Worm (Caenorhabditis elegans) whole organism, L4 larva: Measurements from ENCODE around the gene cdd-2.

Experiments
- D1046.2 ChIP-seq: fragments of 200-800 bp; sonication (Bioruptor generic); IDR thresholded peaks from 2 replicates; pipeline ENCODE4 v1.3.6; 2022; ENCODE audit warnings: missing genetic modification characterization, missing compliant biosample characterization
- F10B5.3 ChIP-seq: sonication (generic microtip); optimal IDR thresholded peaks from 2 replicates; lab custom pipeline; 2016; ENCODE audit warnings: mild to moderate bottlenecking, missing genetic modification characterization, missing compliant biosample characterization
- F44E2.7 ChIP-seq: fragments of 200-800 bp; sonication (Bioruptor generic); IDR thresholded peaks from 2 replicates; pipeline ENCODE4 v2.1.2; 2022; ENCODE audit warnings: missing genetic modification characterization, missing compliant biosample characterization
- R02D3.7 ChIP-seq: fragments of 150-350 bp; sonication (generic microtip); optimal IDR thresholded peaks from 3 replicates; lab custom pipeline; 2014; ENCODE audit warnings: missing biosample characterization, missing genetic modification characterization
- aha-1 ChIP-seq: fragments of 150-350 bp; peaks from one replicate; lab custom pipeline; 2014; ENCODE audit warnings: missing biosample characterization, missing genetic modification characterization
- ama-1 ChIP-seq: fragments of 150-350 bp; optimal IDR thresholded peaks from 2 replicates; lab custom pipeline; 2014; ENCODE audit warnings: inconsistent platforms, mixed read lengths
- arid-1 ChIP-seq: fragments of 200-800 bp; sonication (Bioruptor generic); conservative IDR thresholded peaks from 2 replicates; pipeline ENCODE4 v1.3.6; 2022; ENCODE audit warnings: missing genetic modification reagents, missing genetic modification characterization, missing compliant biosample characterization
- ces-1 ChIP-seq: fragments of 150-350 bp; sonication (generic microtip); optimal IDR thresholded peaks from 4 replicates; lab custom pipeline; 2014; ENCODE audit warnings: missing biosample characterization, missing genetic modification reagents, missing genetic modification characterization
- daf-12 ChIP-seq: fragments of 150-350 bp; optimal IDR thresholded peaks from 2 replicates; lab custom pipeline; 2014; ENCODE audit warnings: missing biosample characterization, missing genetic modification reagents, missing genetic modification characterization
- dmd-6 ChIP-seq: fragments of 200-800 bp; sonication (Bioruptor generic); IDR thresholded peaks from 2 replicates; pipeline ENCODE4 v1.3.6; 2022; ENCODE audit warnings: missing genetic modification reagents, missing genetic modification characterization, missing compliant biosample characterization
- dpl-1 ChIP-seq: fragments of 150-350 bp; optimal IDR thresholded peaks from 2 replicates; lab custom pipeline; 2014; ENCODE audit warnings: missing biosample characterization, missing genetic modification reagents, missing genetic modification characterization
- duxl-1 ChIP-seq: sonication (generic microtip); optimal IDR thresholded peaks from 2 replicates; lab custom pipeline; 2016; ENCODE audit warnings: mild to moderate bottlenecking, missing genetic modification characterization, moderate library complexity, missing compliant biosample characterization; ENCODE audit not compliant: poor library complexity
- egl-27 ChIP-seq: sonication (generic microtip); optimal IDR thresholded peaks from 3 replicates; lab custom pipeline; 2017; ENCODE audit warnings: missing biosample characterization, missing genetic modification reagents, missing genetic modification characterization
- fkh-10 ChIP-seq: fragments of 150-350 bp; optimal IDR thresholded peaks from 2 replicates; lab custom pipeline; 2014; ENCODE audit warnings: missing biosample characterization, missing genetic modification reagents, missing genetic modification characterization
- gei-8 ChIP-seq: fragments of 200-800 bp; sonication (Bioruptor generic); optimal IDR thresholded peaks from 2 replicates; lab custom pipeline; 2018; ENCODE audit warnings: mild to moderate bottlenecking, missing genetic modification characterization, missing compliant biosample characterization
- hlh-11 ChIP-seq: fragments of 200-800 bp; sonication (Bioruptor generic); optimal IDR thresholded peaks from 2 replicates; lab custom pipeline; 2018; ENCODE audit warnings: mild to moderate bottlenecking, missing genetic modification characterization, missing compliant biosample characterization
- hmg-1.1 ChIP-seq: fragments of 200-800 bp; sonication (Bioruptor generic); IDR thresholded peaks from 2 replicates; pipeline ENCODE4 v1.3.6; 2022; ENCODE audit warnings: missing genetic modification reagents, missing genetic modification characterization, missing compliant biosample characterization
- jun-1 ChIP-seq: fragments of 150-350 bp; optimal IDR thresholded peaks from 2 replicates; lab custom pipeline; 2014; ENCODE audit warnings: missing biosample characterization, missing genetic modification reagents, missing genetic modification characterization
- lim-7 ChIP-seq: fragments of 200-800 bp; sonication (Bioruptor generic); IDR thresholded peaks from 2 replicates; pipeline ENCODE4 v1.3.6; 2022; ENCODE audit warnings: missing genetic modification characterization, missing compliant biosample characterization
- lin-13 ChIP-seq: fragments of 150-350 bp; optimal IDR thresholded peaks from 2 replicates; lab custom pipeline; 2014; ENCODE audit warnings: missing biosample characterization, missing genetic modification reagents, missing genetic modification characterization
- lin-39 ChIP-seq: fragments of 150-350 bp; optimal IDR thresholded peaks from 2 replicates; lab custom pipeline; 2014; ENCODE audit warnings: missing biosample characterization, missing genetic modification reagents, missing genetic modification characterization
- lir-3 ChIP-seq: sonication (generic microtip); optimal IDR thresholded peaks from 2 replicates; lab custom pipeline; 2016; ENCODE audit warnings: mild to moderate bottlenecking, missing genetic modification characterization, missing compliant biosample characterization
- lsy-2 ChIP-seq, 2 experiments: fragments of 150-350 bp in 1 of 2; sonication (generic microtip) in 1 of 2; optimal IDR thresholded peaks; 2 replicates each; lab custom pipeline; 2014 to 2017; ENCODE audit warnings: missing biosample characterization in 2 of 2, missing genetic modification characterization in 2 of 2
- mdt-29 ChIP-seq: fragments of 200-800 bp; sonication (Bioruptor generic); IDR thresholded peaks from 2 replicates; pipeline ENCODE4 v1.3.6; 2022; ENCODE audit warnings: missing genetic modification reagents, missing genetic modification characterization, missing compliant biosample characterization
- mes-2 ChIP-seq: sonication (generic microtip); optimal IDR thresholded peaks from 2 replicates; lab custom pipeline; 2016; ENCODE audit warnings: missing genotype, mild to moderate bottlenecking, missing genetic modification characterization, missing compliant biosample characterization; ENCODE audit not compliant: poor library complexity, severe bottlenecking
- mxl-2 ChIP-seq: fragments of 200-800 bp; sonication (Bioruptor generic); conservative IDR thresholded peaks from 2 replicates; pipeline ENCODE4 v1.3.6; 2022; ENCODE audit warnings: missing genetic modification reagents, missing genetic modification characterization, missing compliant biosample characterization
- mxl-3 ChIP-seq: fragments of 200-800 bp; sonication (Bioruptor generic); optimal IDR thresholded peaks from 2 replicates; lab custom pipeline; 2018; ENCODE audit warnings: mild to moderate bottlenecking, missing genetic modification characterization, missing compliant biosample characterization
- nhr-25 ChIP-seq: sonication (generic microtip); optimal IDR thresholded peaks from 2 replicates; lab custom pipeline; 2017; ENCODE audit warnings: missing genetic modification characterization, mild to moderate bottlenecking, missing compliant biosample characterization, antibody characterized with exemption, moderate library complexity, borderline replicate concordance; ENCODE audit not compliant: insufficient read depth
- nhr-28 ChIP-seq: fragments of 150-350 bp; optimal IDR thresholded peaks from 2 replicates; lab custom pipeline; 2014; ENCODE audit warnings: missing biosample characterization, missing genetic modification characterization
- nhr-41 ChIP-seq: fragments of 200-800 bp; sonication (Bioruptor generic); IDR thresholded peaks from 2 replicates; pipeline ENCODE4 v1.3.6; 2022; ENCODE audit warnings: missing genetic modification reagents, missing genetic modification characterization, missing compliant biosample characterization
- nhr-42 ChIP-seq: fragments of 200-800 bp; sonication (Bioruptor generic); IDR thresholded peaks from 2 replicates; pipeline ENCODE4 v1.3.6; 2022; ENCODE audit warnings: missing genetic modification characterization, missing compliant biosample characterization
- nhr-48 ChIP-seq: sonication (generic microtip); optimal IDR thresholded peaks from 2 replicates; lab custom pipeline; 2016; ENCODE audit warnings: mild to moderate bottlenecking, missing genetic modification characterization, missing compliant biosample characterization
- nhr-77 ChIP-seq: fragments of 150-350 bp; optimal IDR thresholded peaks from 2 replicates; lab custom pipeline; 2014; ENCODE audit warnings: missing biosample characterization, missing genetic modification characterization
- pha-4 ChIP-seq, 2 experiments: fragments of 150-350 bp in 1 of 2; fragments of 200-800 bp in 1 of 2; sonication (Bioruptor generic) in 1 of 2; IDR thresholded peaks in 1 of 2; optimal IDR thresholded peaks in 1 of 2; 2 replicates each; pipeline versions ENCODE4 v1.3.6 to Lab custom; 2014 to 2022; ENCODE audit warnings: missing genetic modification characterization in 2 of 2, missing genetic modification reagents in 2 of 2, missing biosample characterization in 1 of 2, missing compliant biosample characterization in 1 of 2
- pqm-1 ChIP-seq: sonication (generic microtip); optimal IDR thresholded peaks from 2 replicates; lab custom pipeline; 2017; ENCODE audit warnings: missing biosample characterization, missing genetic modification characterization
- snpc-1.2 ChIP-seq: fragments of 200-800 bp; sonication (Bioruptor generic); IDR thresholded peaks from 2 replicates; pipeline ENCODE4 v1.3.6; 2022; ENCODE audit warnings: missing genetic modification reagents, missing genetic modification characterization, missing compliant biosample characterization
- spr-1 ChIP-seq: sonication (generic microtip); optimal IDR thresholded peaks from 2 replicates; lab custom pipeline; 2016; ENCODE audit warnings: mild to moderate bottlenecking, missing genetic modification characterization, missing compliant biosample characterization
- tag-97 ChIP-seq: fragments of 200-800 bp; sonication (Bioruptor generic); IDR thresholded peaks from 2 replicates; pipeline ENCODE4 v1.3.6; 2022; ENCODE audit warnings: missing genetic modification characterization, missing compliant biosample characterization
- tra-1 ChIP-seq: fragments of 200-800 bp; sonication (Bioruptor generic); IDR thresholded peaks from 2 replicates; pipeline ENCODE4 v1.3.6; 2022; ENCODE audit warnings: missing genetic modification reagents, missing genetic modification characterization, missing compliant biosample characterization
- unc-130 ChIP-seq: sonication (generic microtip); optimal IDR thresholded peaks from 2 replicates; lab custom pipeline; 2016; ENCODE audit warnings: missing genetic modification reagents, missing genetic modification characterization, missing compliant biosample characterization
- unc-62 ChIP-seq, 3 experiments: fragments of 150-350 bp in 1 of 3; sonication (generic microtip); optimal IDR thresholded peaks in 2 of 3; peaks in 1 of 3; 1 replicate in 1 of 3; 2 replicates in 2 of 3; lab custom pipeline; 2014 to 2017; ENCODE audit warnings: missing biosample characterization in 3 of 3, missing genetic modification characterization in 3 of 3, missing genetic modification reagents in 3 of 3, missing genotype in 1 of 3
- vab-7 ChIP-seq: fragments of 200-800 bp; sonication (Bioruptor generic); IDR thresholded peaks from 2 replicates; pipeline ENCODE4 v1.3.6; 2022; ENCODE audit warnings: missing genetic modification reagents, missing genetic modification characterization, missing compliant biosample characterization
- zfp-3 ChIP-seq: fragments of 200-800 bp; sonication (Bioruptor generic); conservative IDR thresholded peaks from 2 replicates; pipeline ENCODE4 v1.3.6; 2022; ENCODE audit warnings: missing genetic modification reagents, missing genetic modification characterization, missing compliant biosample characterization
- zip-11 ChIP-seq: fragments of 200-800 bp; sonication (Bioruptor generic); IDR thresholded peaks from 2 replicates; pipeline ENCODE4 v1.3.6; 2022; ENCODE audit warnings: missing genetic modification characterization, missing compliant biosample characterization
- ztf-11 ChIP-seq: fragments of 150-350 bp; optimal IDR thresholded peaks from 2 replicates; lab custom pipeline; 2014; ENCODE audit warnings: missing biosample characterization, missing genetic modification characterization

cdd-2 gene

ce11 chrIV:7578281-7578680 lies 30.6 kb upstream of the cdd-2 start, which contains the start of gene F32E10.5:
F32E10.5 (minus strand) TSS chrIV:7578381.
- TF ChIP-seq ama-1 (lab: Kevin White, UChicago) (peak; percentile 21), hlh-11 (tag; lab: Kevin White, UChicago) (no peak), pqm-1 (no peak), spr-1 (no peak), duxl-1 (tag; lab: Kevin White, UChicago) (peak; percentile 24), mxl-2 (no peak)

ce11 chrIV:7575147-7575768 lies 27.6 kb upstream of the cdd-2 start, which contains the start of gene cec-4:
cec-4 (plus strand) TSS chrIV:7575718.
- no peak for TF ChIP-seq unc-130
- TF ChIP-seq lir-3 = no peak
- no peak for TF ChIP-seq nhr-28
- TF ChIP-seq pqm-1 = no peak
- no peak for TF ChIP-seq nhr-41 (GFP tag; lab: Robert Waterston, UW)
- TF ChIP-seq lsy-2 (tag; optimal IDR thresholded peaks at IDR 0.05; lab: Kevin White, UChicago) = no peak
- no peak for TF ChIP-seq R02D3.7
- TF ChIP-seq D1046.2 (GFP tag; lab: Robert Waterston, UW) = no peak
- TF ChIP-seq unc-62 (GFP tag; optimal IDR thresholded peaks at IDR 0.05 in 1 of 2; lab: Kevin White, UChicago) = no peak
- no peak for TF ChIP-seq unc-62 (tag; optimal IDR thresholded peaks at IDR 0.05; lab: Kevin White, UChicago)

- TF ChIP-seq pha-4 (GFP tag; IDR thresholded peaks at IDR 0.05; lab: Robert Waterston, UW) (peak; percentile 95), pha-4 (tag; optimal IDR thresholded peaks at IDR 0.05; lab: Kevin White, UChicago) (no peak), jun-1 (tag; lab: Kevin White, UChicago) (peak; percentile 41), mes-2 (tag; lab: Kevin White, UChicago) (peak; percentile 93), arid-1 (GFP tag; lab: Robert Waterston, UW) (no peak; the same call in 1 of the 2 replicates), zip-11 (GFP tag; lab: Robert Waterston, UW) (peak; percentile 68; the same call in 1 of the 2 replicates), duxl-1 (tag; lab: Kevin White, UChicago) (peak; percentile 94), lin-13 (peak; percentile 83), aha-1 (peak; percentile 98), nhr-42 (GFP tag; lab: Robert Waterston, UW) (peak; percentile 87), D1046.2 (GFP tag; lab: Robert Waterston, UW) (peak; percentile 84; the same call in 1 of the 2 replicates), unc-130 (peak; percentile 95), zfp-3 (GFP tag; lab: Robert Waterston, UW) (peak; percentile 84), ces-1 (peak; percentile 66), dmd-6 (GFP tag; lab: Robert Waterston, UW) (peak; percentile 73), tag-97 (GFP tag; lab: Robert Waterston, UW) (no peak), mdt-29 (GFP tag; lab: Robert Waterston, UW) (peak; percentile 81; the same call in 1 of the 2 replicates), hmg-1.1 (GFP tag; lab: Robert Waterston, UW) (peak; percentile 94), tra-1 (GFP tag; lab: Robert Waterston, UW) (peak; percentile 90), F10B5.3 (tag; lab: Kevin White, UChicago) (peak; percentile 81), ztf-11 (no peak), snpc-1.2 (GFP tag; lab: Robert Waterston, UW) (peak; percentile 95), spr-1 (peak; percentile 89), dpl-1 (peak; percentile 65), mxl-3 (GFP tag; lab: Kevin White, UChicago) (peak; percentile 82), nhr-41 (GFP tag; lab: Robert Waterston, UW) (peak; percentile 93), F44E2.7 (peak; percentile 97), vab-7 (GFP tag; lab: Robert Waterston, UW) (peak; percentile 95), nhr-77 (peak; percentile 4), egl-27 (tag; lab: Kevin White, UChicago) (no peak), lim-7 (GFP tag; lab: Robert Waterston, UW) (peak; percentile 100), pqm-1 (peak; percentile 7), daf-12 (tag; lab: Kevin White, UChicago) (no peak), lin-39 (tag; lab: Kevin White, UChicago) (no peak), fkh-10 (GFP tag; lab: Kevin White, UChicago) (no peak), nhr-48 (peak; percentile 81), nhr-25 (tag; lab: Kevin White, UChicago) (peak; percentile 38), gei-8 (GFP tag; lab: Kevin White, UChicago) (peak; percentile 92)
These were observed 26.3 kb upstream of the cdd-2 start for ce11 chrIV:7573944-7574343.
